Fruit fly (Drosophila melanogaster) whole organism, embryonic: ENCODE data around the gene Gyc89Da.

Experiments
- Abd-B ChIP-seq: fragments of 200-800 bp; sonication (Bioruptor generic); optimal IDR thresholded peaks from 2 replicates; lab custom pipeline; 2018; ENCODE audit warnings: missing biosample characterization, mild to moderate bottlenecking, missing genetic modification characterization, moderate library complexity
- BEAF-32 ChIP-seq: fragments of 200-800 bp; sonication (Bioruptor generic); optimal IDR thresholded peaks from 3 replicates; lab custom pipeline; 2017; ENCODE audit warnings: missing biosample characterization, missing genetic modification characterization, mild to moderate bottlenecking, moderate library complexity, missing genetic modification reagents
- CG10979 ChIP-seq: fragments of 200-800 bp; sonication (Bioruptor generic); optimal IDR thresholded peaks from 2 replicates; lab custom pipeline; 2018; ENCODE audit warnings: missing biosample characterization, mild to moderate bottlenecking, missing genetic modification characterization, moderate library complexity
- CG11456 ChIP-seq: fragments of 200-800 bp; sonication (Bioruptor generic); IDR thresholded peaks from 3 replicates; pipeline ENCODE4 v1.3.6; 2022; ENCODE audit warnings: missing biosample characterization, missing genetic modification characterization
- CG11504 ChIP-seq: fragments of 200-800 bp; sonication (Bioruptor generic); optimal IDR thresholded peaks from 3 replicates; lab custom pipeline; 2019; ENCODE audit warnings: missing biosample characterization, mild to moderate bottlenecking, missing genetic modification characterization, moderate library complexity
- CG13296 ChIP-seq: fragments of 200-800 bp; sonication (Bioruptor generic); optimal IDR thresholded peaks from 3 replicates; lab custom pipeline; 2018; ENCODE audit warnings: missing biosample characterization, mild to moderate bottlenecking, missing genetic modification characterization
- CG17568 ChIP-seq: fragments of 200-800 bp; sonication (Bioruptor generic); optimal IDR thresholded peaks from 2 replicates; lab custom pipeline; 2018; ENCODE audit warnings: missing biosample characterization, mild to moderate bottlenecking, missing genetic modification characterization, moderate library complexity
- CG18476 ChIP-seq: fragments of 200-800 bp; sonication (Bioruptor generic); optimal IDR thresholded peaks from 2 replicates; lab custom pipeline; 2016; ENCODE audit warnings: missing biosample characterization, mild to moderate bottlenecking, missing genetic modification characterization
- CG2120 ChIP-seq: fragments of 200-800 bp; sonication (Bioruptor generic); optimal IDR thresholded peaks from 3 replicates; lab custom pipeline; 2016; ENCODE audit warnings: missing biosample characterization, missing genetic modification characterization
- CG2712 ChIP-seq: fragments of 200-800 bp; optimal IDR thresholded peaks from 3 replicates; lab custom pipeline; 2019; ENCODE audit warnings: missing biosample characterization, mild to moderate bottlenecking, missing genetic modification characterization, moderate library complexity
- CG3726 ChIP-seq: fragments of 200-800 bp; sonication (Bioruptor generic); IDR thresholded peaks from 3 replicates; pipeline ENCODE4, ENCODE4 v1.3.6; 2022; ENCODE audit warnings: missing biosample characterization, missing genetic modification characterization
- CG4328 ChIP-seq: fragments of 200-800 bp; sonication (Bioruptor generic); optimal IDR thresholded peaks from 3 replicates; lab custom pipeline; 2017; ENCODE audit warnings: missing biosample characterization, missing genetic modification reagents, missing genetic modification characterization
- CG4617 ChIP-seq: fragments of 200-800 bp; sonication (Bioruptor generic); optimal IDR thresholded peaks from 3 replicates; lab custom pipeline; 2016; ENCODE audit warnings: missing biosample characterization, missing genetic modification characterization, borderline replicate concordance
- CG4820 ChIP-seq: fragments of 200-800 bp; sonication (Bioruptor generic); optimal IDR thresholded peaks from 3 replicates; lab custom pipeline; 2016; ENCODE audit warnings: missing biosample characterization, missing genetic modification characterization
- CG6254 ChIP-seq: fragments of 200-800 bp; sonication (Bioruptor generic); optimal IDR thresholded peaks from 3 replicates; lab custom pipeline; 2017; ENCODE audit warnings: mild to moderate bottlenecking, missing biosample characterization, missing genetic modification reagents, missing genetic modification characterization
- CG9797 ChIP-seq: fragments of 200-800 bp; sonication (Bioruptor generic); optimal IDR thresholded peaks from 3 replicates; lab custom pipeline; 2018; ENCODE audit warnings: missing biosample characterization, mild to moderate bottlenecking, missing genetic modification characterization
- Doc3 ChIP-seq: fragments of 200-800 bp; sonication (Bioruptor generic); IDR thresholded peaks from 3 replicates; pipeline ENCODE4 v1.3.6; 2022; ENCODE audit warnings: missing biosample characterization, missing genetic modification characterization; ENCODE audit not compliant: partially characterized antibody
- Lim3 ChIP-seq: fragments of 200-800 bp; sonication (Bioruptor generic); IDR thresholded peaks from 2 replicates; pipeline ENCODE4 v1.3.6; 2022; ENCODE audit warnings: missing biosample characterization, missing genetic modification characterization
- MTF-1 ChIP-seq: fragments of 200-800 bp; sonication (Bioruptor generic); optimal IDR thresholded peaks from 2 replicates; lab custom pipeline; 2018; ENCODE audit warnings: missing biosample characterization, mild to moderate bottlenecking, missing genetic modification characterization, borderline replicate concordance
- Opbp ChIP-seq: fragments of 200-800 bp; sonication (Bioruptor generic); IDR thresholded peaks from 3 replicates; pipeline ENCODE4 v1.3.6; 2022; ENCODE audit warnings: missing biosample characterization, missing genetic modification characterization; ENCODE audit not compliant: partially characterized antibody
- Poxn ChIP-seq: fragments of 200-800 bp; sonication (Bioruptor generic); IDR thresholded peaks from 2 replicates; pipeline ENCODE4 v1.3.6; 2022; ENCODE audit warnings: missing biosample characterization, missing genetic modification characterization
- Sry-β ChIP-seq: fragments of 200-800 bp; sonication (Bioruptor generic); optimal IDR thresholded peaks from 2 replicates; lab custom pipeline; 2018; ENCODE audit warnings: missing biosample characterization, mild to moderate bottlenecking, missing genetic modification characterization, moderate library complexity
- Sry-δ ChIP-seq: fragments of 200-800 bp; sonication (Bioruptor generic); optimal IDR thresholded peaks from 2 replicates; lab custom pipeline; 2016; ENCODE audit warnings: missing biosample characterization, missing genetic modification characterization
- abd-A ChIP-seq: fragments of 200-800 bp; sonication (Bioruptor generic); optimal IDR thresholded peaks from 3 replicates; lab custom pipeline; 2019; ENCODE audit warnings: missing biosample characterization, mild to moderate bottlenecking, missing genetic modification characterization, moderate library complexity
- az2 ChIP-seq: fragments of 200-800 bp; sonication (Bioruptor generic); optimal IDR thresholded peaks from 3 replicates; lab custom pipeline; 2016; ENCODE audit warnings: missing biosample characterization, missing genetic modification characterization
- cas ChIP-seq: fragments of 200-800 bp; sonication (Bioruptor generic); IDR thresholded peaks from 2 replicates; pipeline ENCODE4 v1.3.6; 2022; ENCODE audit warnings: missing biosample characterization, missing genetic modification characterization
- ci ChIP-seq: fragments of 200-800 bp; sonication (Bioruptor generic); IDR thresholded peaks from 3 replicates; pipeline ENCODE4 v1.3.6; 2022; ENCODE audit warnings: missing biosample characterization, missing genetic modification characterization
- corto ChIP-seq: fragments of 200-800 bp; sonication (Bioruptor generic); optimal IDR thresholded peaks from 2 replicates; lab custom pipeline; 2016; ENCODE audit warnings: missing biosample characterization, mild to moderate bottlenecking, missing genetic modification characterization, moderate library complexity
- emc ChIP-seq: fragments of 200-800 bp; sonication (Bioruptor generic); optimal IDR thresholded peaks from 2 replicates; lab custom pipeline; 2016; ENCODE audit warnings: missing biosample characterization, missing genetic modification characterization
- ftz-f1 ChIP-seq: fragments of 200-800 bp; sonication (Bioruptor generic); optimal IDR thresholded peaks from 2 replicates; lab custom pipeline; 2016; ENCODE audit warnings: missing biosample characterization, missing genetic modification characterization
- gce ChIP-seq: fragments of 200-800 bp; sonication (Bioruptor generic); IDR thresholded peaks from 3 replicates; pipeline ENCODE4 v1.3.6; 2022; ENCODE audit warnings: missing biosample characterization, missing genetic modification characterization
- gem ChIP-seq: fragments of 200-800 bp; sonication (Bioruptor generic); optimal IDR thresholded peaks from 2 replicates; lab custom pipeline; 2019; ENCODE audit warnings: missing biosample characterization, mild to moderate bottlenecking, missing genetic modification characterization, moderate library complexity
- grn ChIP-seq: fragments of 200-800 bp; sonication (Bioruptor generic); optimal IDR thresholded peaks from 3 replicates; lab custom pipeline; 2017; ENCODE audit warnings: missing biosample characterization, missing genetic modification characterization
- hbn ChIP-seq: fragments of 200-800 bp; sonication (Bioruptor generic); IDR thresholded peaks from 2 replicates; pipeline ENCODE4 v1.3.6; 2022; ENCODE audit warnings: missing biosample characterization, missing genetic modification characterization; ENCODE audit not compliant: partially characterized antibody
- hth ChIP-seq: fragments of >200 bp; optimal IDR thresholded peaks from 2 replicates; lab custom pipeline; 2017; ENCODE audit warnings: inconsistent platforms
- ken ChIP-seq: fragments of 200-800 bp; sonication (Bioruptor generic); IDR thresholded peaks from 3 replicates; pipeline ENCODE4 v1.3.6; 2022; ENCODE audit warnings: missing biosample characterization, missing genetic modification characterization
- nau ChIP-seq: fragments of 200-800 bp; sonication (Bioruptor generic); optimal IDR thresholded peaks from 3 replicates; lab custom pipeline; 2017; ENCODE audit warnings: missing biosample characterization, mild to moderate bottlenecking, missing genetic modification characterization, missing genetic modification reagents
- otp ChIP-seq: fragments of 200-800 bp; sonication (Bioruptor generic); IDR thresholded peaks from 3 replicates; pipeline ENCODE4, ENCODE4 v1.3.6; 2022; ENCODE audit warnings: missing biosample characterization, missing genetic modification characterization
- pan ChIP-seq, 4 experiments: fragments of >200 bp in 3 of 4; fragments of 200-800 bp in 1 of 4; sonication (Bioruptor generic) in 1 of 4; optimal IDR thresholded peaks in 3 of 4; IDR thresholded peaks in 1 of 4; 2 replicates each; pipeline versions ENCODE4 v1.3.6 to Lab custom; 2017 to 2022; ENCODE audit warnings: missing biosample characterization in 2 of 4, missing genetic modification characterization in 2 of 4, mixed read lengths in 1 of 4
- pb ChIP-seq: fragments of 200-800 bp; sonication (Bioruptor generic); optimal IDR thresholded peaks from 3 replicates; lab custom pipeline; 2016; ENCODE audit warnings: missing biosample characterization, missing genetic modification characterization
- ranshi ChIP-seq: fragments of 200-800 bp; sonication (Bioruptor generic); IDR thresholded peaks from 2 replicates; pipeline ENCODE4 v1.3.6; 2022; ENCODE audit warnings: missing biosample characterization, missing genetic modification characterization
- slou ChIP-seq: fragments of 200-800 bp; sonication (Bioruptor generic); optimal IDR thresholded peaks from 3 replicates; lab custom pipeline; 2016; ENCODE audit warnings: missing biosample characterization, missing genetic modification characterization
- slp2 ChIP-seq: fragments of 200-800 bp; sonication (Bioruptor generic); optimal IDR thresholded peaks from 2 replicates; lab custom pipeline; 2016; ENCODE audit warnings: missing biosample characterization, missing genetic modification characterization
- stwl ChIP-seq: fragments of 200-800 bp; sonication (Bioruptor generic); optimal IDR thresholded peaks from 3 replicates; lab custom pipeline; 2018; ENCODE audit warnings: missing biosample characterization, mild to moderate bottlenecking, missing genetic modification characterization, moderate library complexity
- usp ChIP-seq: fragments of >200 bp; optimal IDR thresholded peaks from 2 replicates; lab custom pipeline; 2017; ENCODE audit warnings: missing biosample characterization, missing genetic modification characterization
- wdn ChIP-seq: fragments of 200-800 bp; sonication (Bioruptor generic); IDR thresholded peaks from 2 replicates; pipeline ENCODE4 v1.3.6; 2022; ENCODE audit warnings: missing biosample characterization, missing genetic modification characterization
- zen2 ChIP-seq: fragments of 200-800 bp; sonication (Bioruptor generic); IDR thresholded peaks from 3 replicates; pipeline ENCODE4 v1.3.6; 2022; ENCODE audit warnings: missing biosample characterization, missing genetic modification characterization; ENCODE audit not compliant: partially characterized antibody
- zfh1 ChIP-seq: fragments of 200-800 bp; sonication (Bioruptor generic); IDR thresholded peaks from 3 replicates; pipeline ENCODE4 v1.3.6; 2022; ENCODE audit warnings: missing biosample characterization, missing genetic modification characterization

Gyc89Da gene

dm6 chr3R:16449187-16449973, 23.0 kb upstream of the Gyc89Da start (continued):
- TF ChIP-seq CG11456 (GFP tag; lab: Robert Waterston, UW) (peak; percentile 95), ftz-f1 (GFP tag; lab: Kevin White, UChicago) (no peak), slp2 (GFP tag; lab: Kevin White, UChicago) (peak; percentile 89), cas (GFP tag; lab: Robert Waterston, UW) (peak; percentile 75), usp (no peak), wdn (GFP tag; lab: Robert Waterston, UW) (peak; percentile 80), hth (lab: Kevin White, UChicago) (no peak), Sry-β (GFP tag; lab: Kevin White, UChicago) (peak; percentile 60), abd-A (no peak), corto (GFP tag; lab: Kevin White, UChicago) (no peak), slou (peak; percentile 43), ranshi (GFP tag; lab: Robert Waterston, UW) (peak; percentile 95; the same call in 1 of the 2 replicates), gce (GFP tag; lab: Robert Waterston, UW) (peak; percentile 96), CG18476 (GFP tag; lab: Kevin White, UChicago) (peak; percentile 85), CG13296 (GFP tag; lab: Kevin White, UChicago) (peak; percentile 70), CG11504 (peak; percentile 93), pb (GFP tag; lab: Kevin White, UChicago) (peak; percentile 86), BEAF-32 (GFP tag; lab: Kevin White, UChicago) (no peak), ci (peak; percentile 98), emc (peak; percentile 34), zfh1 (GFP tag; lab: Robert Waterston, UW) (peak; percentile 99), CG4328 (peak; percentile 86), CG2120 (GFP tag; lab: Kevin White, UChicago) (peak; percentile 69), CG3726 (peak; percentile 92; the same call in 2 of the 3 replicates), CG17568 (GFP tag; lab: Kevin White, UChicago) (peak; percentile 72), hbn (GFP tag; lab: Robert Waterston, UW) (no peak), Sry-δ (GFP tag; lab: Kevin White, UChicago) (peak; percentile 71), CG9797 (GFP tag; lab: Kevin White, UChicago) (peak; percentile 44), CG6254 (peak; percentile 77), CG4820 (peak; percentile 95), Doc3 (no peak), Poxn (GFP tag; lab: Robert Waterston, UW) (peak; percentile 49; the same call in 1 of the 2 replicates), ken (GFP tag; lab: Robert Waterston, UW) (peak; percentile 99), zen2 (0 out of 3 replicates have a peak, but pooled peaks have one; percentile 34), MTF-1 (GFP tag; lab: Kevin White, UChicago) (peak; percentile 91), nau (GFP tag; lab: Kevin White, UChicago) (peak; percentile 77), stwl (tag; lab: Kevin White, UChicago) (peak; percentile 59), CG10979 (peak; percentile 97), pan (optimal IDR thresholded peaks at IDR 0.05; lab: Kevin White, UChicago) (no peak), pan (GFP tag; optimal IDR thresholded peaks at IDR 0.05 in 1 of 2, IDR thresholded peaks at IDR 0.05 in 1 of 2) (peak in 1 of 2 experiments; percentile 92), gem (tag; lab: Kevin White, UChicago) (peak; percentile 96), Opbp (GFP tag; lab: Robert Waterston, UW) (peak; percentile 92), grn (GFP tag; lab: Kevin White, UChicago) (no peak), Abd-B (GFP tag; lab: Kevin White, UChicago) (peak; percentile 96), CG2712 (tag; lab: Kevin White, UChicago) (peak; percentile 96), Lim3 (GFP tag; lab: Robert Waterston, UW) (peak; percentile 66; the same call in 1 of the 2 replicates), az2 (peak; percentile 94), CG4617 (peak; percentile 67), otp (GFP tag; lab: Robert Waterston, UW) (peak; percentile 97)
